Worm (Caenorhabditis elegans): Measurements from ENCODE around the gene wee-1.3.

Gene wee-1.3

DNA sequence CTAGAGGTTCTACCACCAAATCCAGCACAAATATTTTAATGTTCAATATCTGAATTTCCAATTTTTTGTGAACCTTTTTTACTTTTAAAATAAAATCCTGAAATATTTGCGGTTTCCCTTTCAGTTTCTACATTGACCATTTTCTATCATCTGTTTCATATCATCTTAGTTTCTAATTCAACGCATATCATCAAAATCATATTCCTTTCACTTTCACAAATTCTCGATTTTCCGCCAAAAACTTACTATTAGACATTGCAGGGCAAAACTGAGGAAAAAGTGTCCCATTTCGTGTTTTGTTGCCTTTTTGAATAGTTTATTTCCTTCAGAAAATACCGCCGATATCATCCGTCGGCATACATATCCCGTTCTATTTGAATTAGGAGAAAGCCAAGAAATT lies 8.8 kb upstream of the wee-1.3 start:
- no peak for TF ChIP-seq lsy-2 (tag; optimal IDR thresholded peaks at IDR 0.05)
- TF ChIP-seq snpc-4 (tag; optimal IDR thresholded peaks at IDR 0.05), result no peak
- no peak for TF ChIP-seq elt-1 (tag; optimal IDR thresholded peaks at IDR 0.05)
- no peak for TF ChIP-seq ceh-16 (tag; optimal IDR thresholded peaks at IDR 0.05)
- TF ChIP-seq crh-2 (tag; optimal IDR thresholded peaks at IDR 0.05), result no peak
- TF ChIP-seq lin-13 (GFP tag; optimal IDR thresholded peaks at IDR 0.05), result no peak
- no peak for TF ChIP-seq lin-39 (tag; optimal IDR thresholded peaks at IDR 0.05)
- TF ChIP-seq lin-11 (tag; optimal IDR thresholded peaks at IDR 0.05), result no peak
- TF ChIP-seq mdl-1 (tag; optimal IDR thresholded peaks at IDR 0.05), result no peak
- TF ChIP-seq fos-1 (tag; optimal IDR thresholded peaks at IDR 0.05), result no peak
- no peak for TF ChIP-seq blmp-1 (tag; optimal IDR thresholded peaks at IDR 0.05; ENCODE audit: insufficient read depth)
- TF ChIP-seq F13H6.1 (tag; optimal IDR thresholded peaks at IDR 0.05), result no peak
- no peak for TF ChIP-seq ZK546.5 (tag; optimal IDR thresholded peaks at IDR 0.05)

DNA sequence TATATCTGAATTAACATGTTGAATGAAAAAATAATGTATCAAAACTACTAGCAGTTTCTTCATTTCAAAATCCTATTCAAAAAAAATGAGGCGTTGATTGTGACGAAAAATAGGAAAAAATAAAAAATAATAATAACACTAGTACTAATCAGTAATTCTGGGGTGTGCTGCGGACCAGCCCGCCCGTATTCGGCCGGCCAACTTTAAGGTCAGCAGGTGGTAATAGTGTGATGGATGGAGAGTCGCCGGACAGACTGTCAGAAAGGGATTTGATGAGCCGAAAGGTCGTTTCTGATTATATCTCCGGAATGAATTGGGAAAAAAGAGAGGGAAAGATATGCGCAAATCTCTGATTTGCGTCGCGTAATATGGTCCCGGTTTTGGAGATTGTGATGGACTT lies 8.2 kb upstream of the wee-1.3 start, which contains the start of gene cutl-2:
cutl-2 (minus strand) TSS at position 210 of the 400 bp plus-strand sequence.
- TF ChIP-seq unc-39 (tag; optimal IDR thresholded peaks at IDR 0.05) (no peak), nhr-6 (tag; optimal IDR thresholded peaks at IDR 0.05) (no peak), mbf-1 (tag; optimal IDR thresholded peaks at IDR 0.05) (no peak), unc-55 (GFP tag; optimal IDR thresholded peaks at IDR 0.05) (no peak), dmd-4 (tag; optimal IDR thresholded peaks at IDR 0.05) (no peak), nhr-237 (tag; optimal IDR thresholded peaks at IDR 0.05) (no peak), nhr-21 (tag; optimal IDR thresholded peaks at IDR 0.05) (no peak), R02D3.7 (tag; optimal IDR thresholded peaks at IDR 0.05) (no peak), egl-27 (tag; optimal IDR thresholded peaks at IDR 0.05) (no peak), nhr-12 (tag; optimal IDR thresholded peaks at IDR 0.05) (no peak), blmp-1 (tag; optimal IDR thresholded peaks at IDR 0.05; ENCODE audit: insufficient read depth) (no peak), sem-4 (tag; optimal IDR thresholded peaks at IDR 0.05) (no peak), sma-9 (GFP tag; optimal IDR thresholded peaks at IDR 0.05) (no peak), sma-9 (tag; optimal IDR thresholded peaks at IDR 0.05) (no peak), sma-3 (GFP tag; optimal IDR thresholded peaks at IDR 0.05) (no peak), ztf-4 (tag; optimal IDR thresholded peaks at IDR 0.05) (no peak), Y55F3AM.14 (GFP tag; optimal IDR thresholded peaks at IDR 0.05) (no peak), mdl-1 (tag; optimal IDR thresholded peaks at IDR 0.05) (no peak), F13H6.1 (tag; optimal IDR thresholded peaks at IDR 0.05) (no peak)

DNA sequence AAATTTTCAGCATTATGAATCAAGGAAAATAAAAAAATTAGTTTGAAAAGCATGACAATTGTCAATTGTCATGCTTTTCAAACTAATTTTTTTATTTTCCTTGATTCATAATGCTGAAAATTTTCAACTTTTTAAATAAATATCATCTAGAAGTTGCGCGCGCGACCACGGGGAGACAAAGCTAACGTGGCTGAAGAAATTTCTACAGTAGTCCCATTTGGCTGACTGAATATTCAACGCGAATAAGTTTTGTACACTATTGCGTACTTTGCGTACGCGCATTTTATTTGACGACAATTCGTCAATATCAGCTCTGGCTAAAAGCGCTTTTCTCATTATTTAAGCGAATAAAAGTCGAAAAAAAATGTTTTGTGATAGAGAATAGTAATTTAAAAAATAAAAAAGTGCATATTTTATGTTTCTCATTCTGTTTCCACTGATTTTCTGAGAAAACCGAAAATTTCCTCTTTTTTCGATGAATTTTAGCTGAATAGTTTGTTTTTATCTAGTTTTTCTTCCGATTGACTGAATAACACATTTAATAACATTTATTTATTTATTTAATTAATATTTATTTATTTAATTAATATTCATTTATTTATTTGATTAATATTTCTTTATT lies 2.5 kb upstream of the wee-1.3 start, which contains the start of gene Y53C12A.11:
Y53C12A.11 (minus strand) TSS at position 68 of the 622 bp plus-strand sequence.
- peak in 1 of 2 experiments; percentile 65 for TF ChIP-seq lsy-2 (tag; optimal IDR thresholded peaks at IDR 0.05)

DNA sequence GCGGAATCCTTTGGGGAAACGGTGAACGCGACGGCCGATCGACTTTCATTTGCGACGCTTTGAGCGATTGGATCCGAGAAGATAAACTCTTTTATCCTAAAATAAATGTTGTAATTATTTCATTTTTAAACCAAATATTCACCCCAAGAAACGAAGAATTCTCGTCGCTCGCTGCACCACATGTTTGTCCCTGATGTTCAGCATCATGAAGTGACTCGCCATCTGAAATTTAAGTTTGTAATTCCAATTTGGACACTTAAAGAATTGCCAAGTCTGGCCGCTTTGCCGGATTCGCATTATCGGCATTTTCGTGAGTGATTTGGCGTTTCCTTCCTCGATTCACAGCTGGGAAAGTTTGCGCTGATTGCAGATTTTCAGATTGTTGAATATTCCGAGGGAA lies 1.6 kb upstream of the wee-1.3 start, which contains the start of gene Y53C12A.6:
Y53C12A.6 (minus strand) TSS at position 101 of the 400 bp plus-strand sequence.
- TF ChIP-seq Y55F3AM.14 (GFP tag; optimal IDR thresholded peaks at IDR 0.05), result no peak
- TF ChIP-seq skn-1 (tag; optimal IDR thresholded peaks at IDR 0.05), result no peak
- no peak for TF ChIP-seq C34F6.9 (tag; optimal IDR thresholded peaks at IDR 0.05)
- TF ChIP-seq nhr-23 (tag; optimal IDR thresholded peaks at IDR 0.05), result no peak
- no peak for TF ChIP-seq snpc-4 (tag; optimal IDR thresholded peaks at IDR 0.05)
- no peak for TF ChIP-seq peb-1 (tag; optimal IDR thresholded peaks at IDR 0.05)
- no peak for TF ChIP-seq nhr-25 (tag; optimal IDR thresholded peaks at IDR 0.05)
- TF ChIP-seq unc-55 (GFP tag; optimal IDR thresholded peaks at IDR 0.05), result no peak
- no peak for TF ChIP-seq nhr-10 (tag; optimal IDR thresholded peaks at IDR 0.05)
- no peak for TF ChIP-seq ztf-11 (tag; optimal IDR thresholded peaks at IDR 0.05)
- TF ChIP-seq F13H6.1 (tag; optimal IDR thresholded peaks at IDR 0.05), result no peak
- TF ChIP-seq nhr-21 (tag; optimal IDR thresholded peaks at IDR 0.05), result no peak
- no peak for TF ChIP-seq ceh-82 (tag; optimal IDR thresholded peaks at IDR 0.05)
- TF ChIP-seq crh-2 (tag; optimal IDR thresholded peaks at IDR 0.05), result no peak
- no peak for TF ChIP-seq elt-3 (tag; optimal IDR thresholded peaks at IDR 0.05)
